Fruit fly (Drosophila melanogaster) whole organism: Measurements from ENCODE around the gene SecS.

Experiments
- CG8478 ChIP-seq: fragments of >200 bp; optimal IDR thresholded peaks from 2 replicates; lab custom pipeline; 2018; ENCODE audit warnings: inconsistent platforms
- Dll ChIP-seq: fragments of >200 bp; optimal IDR thresholded peaks from 2 replicates; lab custom pipeline; 2017
- EcR ChIP-seq, 2 experiments: fragments of >200 bp; optimal IDR thresholded peaks; 2 replicates each; lab custom pipeline; 2017; ENCODE audit warnings: missing biosample characterization in 2 of 2, missing genetic modification characterization in 2 of 2, missing genetic modification reagents in 2 of 2
- pan ChIP-seq: fragments of >200 bp; optimal IDR thresholded peaks from 2 replicates; lab custom pipeline; 2017
- psq ChIP-seq: fragments of >200 bp; optimal IDR thresholded peaks from 2 replicates; lab custom pipeline; 2017
- usp ChIP-seq: fragments of >200 bp; optimal IDR thresholded peaks from 2 replicates; lab custom pipeline; 2017; ENCODE audit warnings: missing biosample characterization, missing genetic modification characterization, mixed read lengths

Gene SecS

DNA sequence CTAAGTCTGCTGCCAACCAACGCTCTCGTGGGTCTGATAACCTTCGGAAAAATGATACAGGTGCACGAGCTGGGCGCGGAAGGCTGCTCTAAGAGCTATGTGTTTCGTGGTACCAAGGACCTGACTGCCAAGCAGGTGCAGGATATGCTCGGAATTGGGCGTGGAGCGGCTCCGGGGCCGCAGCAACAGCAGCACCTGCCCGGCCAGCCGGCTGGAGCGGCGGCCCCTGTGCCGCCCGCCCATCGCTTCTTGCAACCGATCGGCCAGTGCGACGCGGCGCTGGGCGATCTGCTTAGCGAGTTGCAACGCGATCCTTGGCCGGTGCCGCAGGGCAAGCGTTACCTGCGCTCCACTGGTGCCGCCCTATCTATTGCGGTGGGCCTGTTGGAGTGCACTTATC, 48.7 kb downstream of the SecS start:
- no peak for TF ChIP-seq usp
- no peak for TF ChIP-seq EcR (GFP tag; optimal IDR thresholded peaks at IDR 0.05; lab: Kevin White, UChicago)
- TF ChIP-seq pan (lab: Kevin White, UChicago), result no peak
- no peak for TF ChIP-seq Dll
- no peak for TF ChIP-seq CG8478 (lab: Kevin White, UChicago)
- no peak for TF ChIP-seq psq (lab: Kevin White, UChicago)
